Worm (Caenorhabditis elegans): Measurements from ENCODE around the gene clec-42.

DNA sequence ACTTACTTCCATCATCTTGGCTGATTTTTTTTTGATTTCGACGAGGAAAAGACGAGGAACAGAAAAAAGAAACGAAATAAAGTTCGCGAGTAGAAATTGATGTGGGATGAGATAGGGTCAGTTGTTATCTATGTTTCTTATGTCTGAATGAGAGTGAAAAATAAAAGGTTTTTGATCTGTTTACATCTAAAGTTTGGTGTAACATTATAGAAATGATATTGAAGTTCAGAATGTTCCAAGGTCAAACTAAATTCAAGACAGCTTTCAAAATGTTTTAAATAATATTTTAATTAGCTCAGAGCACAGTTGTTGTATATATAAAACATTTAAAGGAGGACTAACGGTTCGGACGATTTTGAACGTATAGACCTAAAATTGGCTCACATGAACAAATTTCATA is 17.9 kb downstream of the clec-42 start, which contains the start of gene F16H6.7:
- no peak for TF ChIP-seq nhr-237 (tag; optimal IDR thresholded peaks at IDR 0.05)
- TF ChIP-seq tbx-8 (GFP tag; optimal IDR thresholded peaks at IDR 0.05) = no peak
- TF ChIP-seq ham-2 (GFP tag; optimal IDR thresholded peaks at IDR 0.05) = no peak
- TF ChIP-seq cnd-1 (tag; optimal IDR thresholded peaks at IDR 0.05) = no peak

All from whole organism, mixed stage, embryonic.